Fruit fly (Drosophila melanogaster) whole organism, pupa: ENCODE measurements around the gene CG32109.

Source experiments
- CG10348 ChIP-seq: fragments of 200-800 bp; sonication (Bioruptor generic); IDR thresholded peaks from 2 replicates; pipeline ENCODE4 v1.3.6; 2022; ENCODE audit warnings: missing biosample characterization, missing genetic modification characterization
- CG12605 ChIP-seq: fragments of 200-800 bp; sonication (Bioruptor generic); IDR thresholded peaks from 2 replicates; pipeline ENCODE4 v1.3.6; 2022; ENCODE audit warnings: missing biosample characterization, missing genetic modification characterization
- CG13204 ChIP-seq: fragments of 200-800 bp; sonication (Bioruptor generic); optimal IDR thresholded peaks from 2 replicates; lab custom pipeline; 2018; ENCODE audit warnings: missing biosample characterization, mild to moderate bottlenecking, missing genetic modification characterization, moderate library complexity
- CG14655 ChIP-seq: fragments of 200-800 bp; sonication (Bioruptor generic); optimal IDR thresholded peaks from 3 replicates; lab custom pipeline; 2017; ENCODE audit warnings: mild to moderate bottlenecking, missing biosample characterization, missing genetic modification reagents, missing genetic modification characterization
- CG15710 ChIP-seq: fragments of 200-800 bp; sonication (Bioruptor generic); optimal IDR thresholded peaks from 2 replicates; lab custom pipeline; 2018; ENCODE audit warnings: missing biosample characterization, mild to moderate bottlenecking, missing genetic modification characterization, moderate library complexity
- CG17806 ChIP-seq: fragments of 200-800 bp; sonication (Bioruptor generic); optimal IDR thresholded peaks from 2 replicates; lab custom pipeline; 2018; ENCODE audit warnings: missing biosample characterization, mild to moderate bottlenecking, missing genetic modification characterization, moderate library complexity
- CG32121 ChIP-seq: fragments of 200-800 bp; sonication (Bioruptor generic); IDR thresholded peaks from 2 replicates; pipeline ENCODE4 v1.3.6; 2022; ENCODE audit warnings: missing biosample characterization, missing genetic modification characterization
- CG34367 ChIP-seq: fragments of 200-800 bp; sonication (Bioruptor generic); optimal IDR thresholded peaks from 2 replicates; lab custom pipeline; 2018; ENCODE audit warnings: missing biosample characterization, mild to moderate bottlenecking, missing genetic modification characterization
- CG4496 ChIP-seq: fragments of 200-800 bp; sonication (Bioruptor generic); IDR thresholded peaks from 3 replicates; pipeline ENCODE4 v1.3.6; 2022; ENCODE audit warnings: missing biosample characterization, missing genetic modification characterization
- CG8159 ChIP-seq: fragments of 200-800 bp; sonication (Bioruptor generic); optimal IDR thresholded peaks from 3 replicates; lab custom pipeline; 2018; ENCODE audit warnings: missing biosample characterization, mild to moderate bottlenecking, missing genetic modification characterization, moderate library complexity
- CG8301 ChIP-seq: fragments of 200-800 bp; sonication (Bioruptor generic); optimal IDR thresholded peaks from 2 replicates; lab custom pipeline; 2018; ENCODE audit warnings: missing biosample characterization, mild to moderate bottlenecking, missing genetic modification characterization
- CG9948 ChIP-seq: fragments of 200-800 bp; sonication (Bioruptor generic); optimal IDR thresholded peaks from 2 replicates; lab custom pipeline; 2018; ENCODE audit warnings: missing biosample characterization, mild to moderate bottlenecking, missing genetic modification characterization, moderate library complexity
- D1 ChIP-seq: fragments of 200-800 bp; sonication (Bioruptor generic); optimal IDR thresholded peaks from 2 replicates; lab custom pipeline; 2018; ENCODE audit warnings: missing biosample characterization, mild to moderate bottlenecking, missing genetic modification characterization, moderate library complexity
- EcR ChIP-seq: fragments of 200-800 bp; sonication (Bioruptor generic); optimal IDR thresholded peaks from 3 replicates; lab custom pipeline; 2019; ENCODE audit warnings: missing biosample characterization, missing genetic modification characterization, mild to moderate bottlenecking, moderate library complexity, missing genetic modification reagents
- Ets98B ChIP-seq: fragments of 200-800 bp; sonication (Bioruptor generic); IDR thresholded peaks from 2 replicates; pipeline ENCODE4 v1.3.6; 2022; ENCODE audit warnings: missing biosample characterization, missing genetic modification characterization
- Pif1A ChIP-seq: fragments of 200-800 bp; sonication (Bioruptor generic); optimal IDR thresholded peaks from 3 replicates; lab custom pipeline; 2016; ENCODE audit warnings: missing biosample characterization, missing genetic modification characterization
- Pif1B ChIP-seq: fragments of 200-800 bp; sonication (Bioruptor generic); optimal IDR thresholded peaks from 3 replicates; lab custom pipeline; 2016; ENCODE audit warnings: missing biosample characterization, missing genetic modification characterization
- Snoo ChIP-seq: fragments of 200-800 bp; sonication (Bioruptor generic); optimal IDR thresholded peaks from 3 replicates; lab custom pipeline; 2017; ENCODE audit warnings: missing biosample characterization, mild to moderate bottlenecking, missing genetic modification characterization, inconsistent platforms
- fd96Ca ChIP-seq: fragments of 200-800 bp; sonication (Bioruptor generic); IDR thresholded peaks from 3 replicates; pipeline ENCODE4 v1.3.6; 2022; ENCODE audit warnings: missing biosample characterization, missing genetic modification characterization
- gl ChIP-seq: fragments of 200-800 bp; sonication (Bioruptor generic); optimal IDR thresholded peaks from 2 replicates; lab custom pipeline; 2018; ENCODE audit warnings: missing biosample characterization, mild to moderate bottlenecking, missing genetic modification characterization
- rn ChIP-seq: fragments of 200-800 bp; sonication (Bioruptor generic); IDR thresholded peaks from 2 replicates; pipeline ENCODE4 v1.3.6; 2022; ENCODE audit warnings: missing biosample characterization, missing genetic modification characterization

Gene CG32109

dm6 chr3L:12789875-12790373 is 44.8 kb downstream of the CG32109 start, which contains the start of gene CG42709:
Gene CG42709 (plus strand): TSS chr3L:12790192.
- TF ChIP-seq Pif1A (peak; percentile 45), CG15710 (no peak), Ets98B (GFP tag; lab: Robert Waterston, UW) (no peak; the same call in 1 of the 2 replicates), EcR (peak; percentile 77), CG8159 (tag; lab: Kevin White, UChicago) (no peak), CG4496 (no peak), Pif1B (GFP tag; lab: Kevin White, UChicago) (peak; percentile 57), gl (tag; lab: Kevin White, UChicago) (peak; percentile 17), CG12605 (GFP tag; lab: Robert Waterston, UW) (peak; percentile 30; the same call in 1 of the 2 replicates), CG8301 (tag; lab: Kevin White, UChicago) (no peak)

DNA sequence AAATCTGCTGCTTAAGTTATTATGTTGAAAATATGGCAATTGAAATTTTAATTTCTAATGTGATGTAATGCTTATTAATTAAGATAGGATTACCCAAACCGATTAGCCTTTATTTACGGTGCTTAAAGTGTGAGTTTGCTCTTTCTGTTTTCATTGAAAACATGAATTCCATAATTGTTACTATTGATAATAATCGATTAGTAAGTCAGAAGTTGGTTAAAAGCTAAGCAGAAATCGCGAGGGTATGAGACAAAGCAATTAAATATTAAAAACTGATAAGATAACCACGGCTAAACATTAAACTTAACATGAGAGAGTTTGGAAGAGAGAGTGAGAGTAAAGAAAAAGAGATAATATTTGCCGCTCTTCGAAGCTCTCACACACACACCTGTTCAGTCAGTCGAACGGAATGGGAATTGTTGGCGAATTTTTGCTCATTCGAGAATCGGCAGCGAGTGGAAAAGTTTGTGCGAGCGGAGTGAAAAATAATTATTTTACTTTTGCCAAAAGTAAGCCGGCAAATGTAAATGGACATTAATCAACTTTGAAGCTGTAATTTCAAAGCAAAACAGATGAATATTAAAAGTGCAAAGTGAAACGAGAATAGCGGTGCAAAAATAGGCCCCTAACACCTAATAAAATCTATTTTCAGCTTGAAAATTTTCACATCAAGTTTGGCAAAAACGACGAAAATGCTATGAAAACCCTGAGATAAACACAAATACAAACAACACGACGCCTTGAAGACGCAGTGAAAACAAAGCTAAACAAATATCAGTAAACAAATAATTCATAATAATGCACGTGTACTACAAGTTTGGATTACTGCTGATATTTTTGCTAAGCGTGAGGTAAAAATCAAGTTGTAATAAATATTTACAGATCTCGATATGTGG is 45.9 kb downstream of the CG32109 start:
- no peak for TF ChIP-seq CG15710
- no peak for TF ChIP-seq rn
- peak; percentile 13 for TF ChIP-seq Pif1B (GFP tag; lab: Kevin White, UChicago)
- TF ChIP-seq D1 (tag; lab: Kevin White, UChicago), result peak; percentile 43
- TF ChIP-seq CG12605 (GFP tag; lab: Robert Waterston, UW), result peak; percentile 34; the same call in 1 of the 2 replicates
- TF ChIP-seq CG14655 (GFP tag; lab: Kevin White, UChicago), result no peak
- TF ChIP-seq, all 21 proteins: peak for 3

- no peak for TF ChIP-seq CG15710
- no peak for TF ChIP-seq CG34367 (tag; lab: Kevin White, UChicago)
- TF ChIP-seq rn, result no peak
- TF ChIP-seq CG17806, result no peak
- no peak for TF ChIP-seq CG13204 (GFP tag; lab: Kevin White, UChicago)
- no peak for TF ChIP-seq CG32121 (GFP tag; lab: Robert Waterston, UW)
- no peak for TF ChIP-seq Pif1B (GFP tag; lab: Kevin White, UChicago)
- no peak for TF ChIP-seq CG9948
- no peak for TF ChIP-seq Ets98B (GFP tag; lab: Robert Waterston, UW)
These were observed 46.6 kb downstream of the CG32109 start for dm6 chr3L:12791679-12792229.

- TF ChIP-seq CG12605 (GFP tag; lab: Robert Waterston, UW) (peak; percentile 52), CG14655 (GFP tag; lab: Kevin White, UChicago) (peak; percentile 80), CG17806 (peak; percentile 90), Pif1B (GFP tag; lab: Kevin White, UChicago) (peak; percentile 82), D1 (tag; lab: Kevin White, UChicago) (peak; percentile 91), Snoo (tag; lab: Kevin White, UChicago) (peak; percentile 85), CG32121 (GFP tag; lab: Robert Waterston, UW) (peak; percentile 42), CG4496 (peak; percentile 77), CG13204 (GFP tag; lab: Kevin White, UChicago) (peak; percentile 71), CG10348 (GFP tag; lab: Robert Waterston, UW) (0 out of 2 replicates have a peak, but pooled peaks have one; percentile 40), fd96Ca (GFP tag; lab: Robert Waterston, UW) (0 out of 3 replicates have a peak, but pooled peaks have one; percentile 23), CG15710 (peak; percentile 93), Ets98B (GFP tag; lab: Robert Waterston, UW) (peak; percentile 61), gl (tag; lab: Kevin White, UChicago) (peak; percentile 74), rn (no peak), Pif1A (peak; percentile 85), CG8159 (tag; lab: Kevin White, UChicago) (peak; percentile 93), CG8301 (tag; lab: Kevin White, UChicago) (peak; percentile 84), EcR (peak; percentile 78), CG9948 (peak; percentile 90), CG34367 (tag; lab: Kevin White, UChicago) (peak; percentile 89)
These were observed 47.8 kb downstream of the CG32109 start for dm6 chr3L:12792933-12793448.

- TF ChIP-seq CG14655 (GFP tag; lab: Kevin White, UChicago) (no peak), CG4496 (peak; percentile 43; the same call in 1 of the 3 replicates)
These were observed 49.4 kb downstream of the CG32109 start for dm6 chr3L:12794532-12794931.

DNA sequence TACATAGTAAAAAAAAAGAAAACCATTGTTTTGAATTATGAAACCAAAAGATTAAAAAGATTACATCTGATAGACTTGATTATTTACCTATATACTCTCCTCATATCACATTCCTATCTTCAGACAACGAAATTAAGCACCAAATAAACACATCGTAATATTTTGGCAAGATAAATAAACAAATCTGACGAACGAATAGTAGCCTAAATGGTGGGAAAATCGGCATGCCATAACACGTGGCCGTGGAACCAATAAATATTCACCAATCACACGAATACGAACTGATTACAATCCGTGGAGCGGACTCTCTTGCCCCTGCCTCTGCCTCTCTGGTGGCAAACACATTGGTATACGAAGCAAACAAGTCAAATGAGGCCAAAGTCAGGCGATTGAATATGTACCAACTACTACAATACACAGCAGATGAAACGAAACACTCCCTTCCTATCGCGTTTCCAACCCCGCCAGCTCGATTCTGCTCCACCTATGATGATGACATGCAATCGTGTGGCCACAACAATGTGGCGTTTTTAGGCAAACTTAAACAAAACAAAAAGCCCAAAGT is 51.0 kb downstream of the CG32109 start:
- TF ChIP-seq CG14655 (GFP tag; lab: Kevin White, UChicago), result no peak
- no peak for TF ChIP-seq CG10348 (GFP tag; lab: Robert Waterston, UW)
- no peak for TF ChIP-seq D1 (tag; lab: Kevin White, UChicago)
- no peak for TF ChIP-seq CG15710
- no peak for TF ChIP-seq CG9948
- TF ChIP-seq rn, result no peak
- no peak for TF ChIP-seq Snoo (tag; lab: Kevin White, UChicago)
- no peak for TF ChIP-seq Pif1B (GFP tag; lab: Kevin White, UChicago)
- TF ChIP-seq CG8159 (tag; lab: Kevin White, UChicago), result no peak
- no peak for TF ChIP-seq CG13204 (GFP tag; lab: Kevin White, UChicago)
- no peak for TF ChIP-seq CG8301 (tag; lab: Kevin White, UChicago)
- TF ChIP-seq CG17806, result no peak
- TF ChIP-seq fd96Ca (GFP tag; lab: Robert Waterston, UW), result no peak
- TF ChIP-seq CG32121 (GFP tag; lab: Robert Waterston, UW), result no peak
- no peak for TF ChIP-seq EcR
- no peak for TF ChIP-seq Pif1A
- TF ChIP-seq gl (tag; lab: Kevin White, UChicago), result no peak
- TF ChIP-seq CG34367 (tag; lab: Kevin White, UChicago), result no peak
- no peak for TF ChIP-seq Ets98B (GFP tag; lab: Robert Waterston, UW)
- TF ChIP-seq CG12605 (GFP tag; lab: Robert Waterston, UW), result no peak
